Fruit fly (Drosophila melanogaster) whole organism, embryonic: ENCODE results near the gene sun.

ENCODE experiments used
- ATbp ChIP-seq: fragments of 200-800 bp; sonication (Bioruptor generic); optimal IDR thresholded peaks from 2 replicates; lab custom pipeline; 2017; ENCODE audit warnings: missing biosample characterization, mild to moderate bottlenecking, missing genetic modification characterization, missing genetic modification reagents
- Ada2b ChIP-seq: fragments of 200-800 bp; sonication (Bioruptor generic); IDR thresholded peaks from 2 replicates; pipeline ENCODE4 v1.3.6; 2022; ENCODE audit warnings: missing biosample characterization, missing genetic modification characterization
- Aef1 ChIP-seq: fragments of 200-800 bp; sonication (Bioruptor generic); IDR thresholded peaks from 3 replicates; pipeline ENCODE4 v1.3.6; 2022; ENCODE audit warnings: missing biosample characterization, missing genetic modification characterization
- Asciz ChIP-seq: fragments of 200-800 bp; sonication (Bioruptor generic); optimal IDR thresholded peaks from 2 replicates; lab custom pipeline; 2017; ENCODE audit warnings: missing biosample characterization, mild to moderate bottlenecking, missing genetic modification characterization, missing genetic modification reagents
- B-H1 ChIP-seq: fragments of 200-800 bp; sonication (Bioruptor generic); IDR thresholded peaks from 3 replicates; pipeline ENCODE4 v1.3.6; 2022; ENCODE audit warnings: missing biosample characterization, missing genetic modification characterization
- Bteb2 ChIP-seq: fragments of 200-800 bp; sonication (Bioruptor generic); optimal IDR thresholded peaks from 2 replicates; lab custom pipeline; 2016; ENCODE audit warnings: missing biosample characterization, missing genetic modification characterization
- C15 ChIP-seq: fragments of 200-800 bp; sonication (Bioruptor generic); IDR thresholded peaks from 3 replicates; pipeline ENCODE4 v1.3.6; 2022; ENCODE audit warnings: missing biosample characterization, missing genetic modification characterization
- CG11456 ChIP-seq: fragments of 200-800 bp; sonication (Bioruptor generic); IDR thresholded peaks from 3 replicates; pipeline ENCODE4 v1.3.6; 2022; ENCODE audit warnings: missing biosample characterization, missing genetic modification characterization
- CG12942 ChIP-seq: fragments of 200-800 bp; sonication (Bioruptor generic); optimal IDR thresholded peaks from 3 replicates; lab custom pipeline; 2016; ENCODE audit warnings: missing biosample characterization, missing genetic modification characterization
- CG14014 ChIP-seq: fragments of 200-800 bp; sonication (Bioruptor generic); IDR thresholded peaks from 2 replicates; pipeline ENCODE4 v1.3.6; 2022; ENCODE audit warnings: missing biosample characterization, missing genetic modification characterization
- CG1602 ChIP-seq: fragments of 200-800 bp; sonication (Bioruptor generic); optimal IDR thresholded peaks from 3 replicates; lab custom pipeline; 2016; ENCODE audit warnings: missing biosample characterization, missing genetic modification characterization
- CG16779 ChIP-seq: fragments of 200-800 bp; sonication (Bioruptor generic); IDR thresholded peaks from 2 replicates; pipeline ENCODE4 v1.3.6; 2022; ENCODE audit warnings: missing biosample characterization, missing genetic modification characterization
- CG17829 ChIP-seq: fragments of 200-800 bp; optimal IDR thresholded peaks from 2 replicates; lab custom pipeline; 2019; ENCODE audit warnings: missing biosample characterization, mild to moderate bottlenecking, missing genetic modification characterization, moderate library complexity
- CG2875 ChIP-seq: fragments of 200-800 bp; sonication (Bioruptor generic); optimal IDR thresholded peaks from 2 replicates; lab custom pipeline; 2017; ENCODE audit warnings: missing biosample characterization, mild to moderate bottlenecking, missing genetic modification characterization, missing genetic modification reagents
- CG31224 ChIP-seq: fragments of 200-800 bp; sonication (Bioruptor generic); IDR thresholded peaks from 2 replicates; pipeline ENCODE4 v1.3.6; 2022; ENCODE audit warnings: missing biosample characterization, missing genetic modification characterization
- CG3163 ChIP-seq: fragments of 200-800 bp; sonication (Bioruptor generic); optimal IDR thresholded peaks from 3 replicates; lab custom pipeline; 2016; ENCODE audit warnings: missing biosample characterization, missing genetic modification characterization
- CG32532 ChIP-seq: fragments of 200-800 bp; sonication (Bioruptor generic); IDR thresholded peaks from 2 replicates; pipeline ENCODE4 v1.3.6; 2022; ENCODE audit warnings: missing biosample characterization, missing genetic modification characterization
- CG3847 ChIP-seq: fragments of 200-800 bp; sonication (Bioruptor generic); IDR thresholded peaks from 2 replicates; pipeline ENCODE4 v1.3.6; 2022; ENCODE audit warnings: missing biosample characterization, missing genetic modification characterization
- CG4424 ChIP-seq: fragments of 200-800 bp; sonication (Bioruptor generic); optimal IDR thresholded peaks from 3 replicates; lab custom pipeline; 2016; ENCODE audit warnings: missing biosample characterization, missing genetic modification characterization
- CG7556 ChIP-seq: fragments of 200-800 bp; sonication (Bioruptor generic); optimal IDR thresholded peaks from 2 replicates; lab custom pipeline; 2017; ENCODE audit warnings: missing biosample characterization, mild to moderate bottlenecking, missing genetic modification characterization
- CG7963 ChIP-seq: fragments of 200-800 bp; sonication (Bioruptor generic); IDR thresholded peaks from 3 replicates; pipeline ENCODE4 v1.3.6; 2022; ENCODE audit warnings: missing biosample characterization, missing genetic modification characterization; ENCODE audit not compliant: partially characterized antibody
- CG8924 ChIP-seq: fragments of 200-800 bp; optimal IDR thresholded peaks from 3 replicates; lab custom pipeline; 2019; ENCODE audit warnings: missing biosample characterization, mild to moderate bottlenecking, missing genetic modification characterization, moderate library complexity
- CrebB ChIP-seq: fragments of 200-800 bp; sonication (Bioruptor generic); optimal IDR thresholded peaks from 3 replicates; lab custom pipeline; 2018; ENCODE audit warnings: missing biosample characterization, mild to moderate bottlenecking, missing genetic modification characterization
- ERR ChIP-seq: fragments of 200-800 bp; sonication (Bioruptor generic); optimal IDR thresholded peaks from 2 replicates; lab custom pipeline; 2016; ENCODE audit warnings: missing biosample characterization, missing genetic modification characterization
- Ets65A ChIP-seq: fragments of 200-800 bp; sonication (Bioruptor generic); peaks from one replicate; lab custom pipeline; 2016; ENCODE audit warnings: missing biosample characterization, missing genetic modification characterization
- Hand ChIP-seq: fragments of 200-800 bp; sonication (Bioruptor generic); optimal IDR thresholded peaks from 2 replicates; lab custom pipeline; 2017; ENCODE audit warnings: mild to moderate bottlenecking, missing biosample characterization, missing genetic modification reagents, missing genetic modification characterization
- MBD-R2 ChIP-seq: fragments of 200-800 bp; sonication (Bioruptor generic); IDR thresholded peaks from 2 replicates; pipeline ENCODE4 v1.3.6; 2022; ENCODE audit warnings: missing biosample characterization, missing genetic modification characterization
- Mrtf ChIP-seq: fragments of 200-800 bp; sonication (Bioruptor generic); IDR thresholded peaks from 3 replicates; pipeline ENCODE4 v1.3.6; 2022; ENCODE audit warnings: missing biosample characterization, missing genetic modification characterization
- NC2β ChIP-seq: fragments of 200-800 bp; sonication (Bioruptor generic); optimal IDR thresholded peaks from 2 replicates; lab custom pipeline; 2016; ENCODE audit warnings: missing biosample characterization, missing genetic modification characterization
- NK7.1 ChIP-seq: fragments of 200-800 bp; sonication (Bioruptor generic); optimal IDR thresholded peaks from 3 replicates; lab custom pipeline; 2016; ENCODE audit warnings: missing biosample characterization, missing genetic modification characterization
- Tbp ChIP-seq: fragments of >200 bp; optimal IDR thresholded peaks from 2 replicates; lab custom pipeline; 2018; ENCODE audit warnings: missing biosample characterization, missing genetic modification characterization
- ap ChIP-seq: fragments of 200-800 bp; sonication (Bioruptor generic); IDR thresholded peaks from 2 replicates; pipeline ENCODE4 v1.3.6; 2022; ENCODE audit warnings: missing biosample characterization, missing genetic modification characterization
- bowl ChIP-seq: fragments of 200-800 bp; sonication (Bioruptor generic); IDR thresholded peaks from 2 replicates; pipeline ENCODE4 v1.3.6; 2022; ENCODE audit warnings: missing biosample characterization, missing genetic modification characterization
- bsh ChIP-seq, 2 experiments: fragments of 200-800 bp; sonication (Bioruptor generic); optimal IDR thresholded peaks; 2 replicates each; lab custom pipeline; 2017 to 2018; ENCODE audit warnings: mild to moderate bottlenecking in 2 of 2, missing biosample characterization in 2 of 2, missing genetic modification characterization in 2 of 2, moderate library complexity in 1 of 2
- crp ChIP-seq, 2 experiments: fragments of 200-800 bp; sonication (Bioruptor generic); optimal IDR thresholded peaks; 2 replicates in 1 of 2; 3 replicates in 1 of 2; lab custom pipeline; 2017; ENCODE audit warnings: missing biosample characterization in 2 of 2, missing genetic modification characterization in 2 of 2, mild to moderate bottlenecking in 1 of 2, moderate library complexity in 1 of 2
- da ChIP-seq: fragments of 200-800 bp; sonication (Bioruptor generic); optimal IDR thresholded peaks from 2 replicates; lab custom pipeline; 2016; ENCODE audit warnings: missing biosample characterization, missing genetic modification characterization
- dm ChIP-seq: fragments of 200-800 bp; sonication (Bioruptor generic); optimal IDR thresholded peaks from 3 replicates; lab custom pipeline; 2016; ENCODE audit warnings: missing biosample characterization, missing genetic modification characterization
- dmrt11E ChIP-seq: fragments of 200-800 bp; sonication (Bioruptor generic); optimal IDR thresholded peaks from 3 replicates; lab custom pipeline; 2018; ENCODE audit warnings: missing biosample characterization, mild to moderate bottlenecking, missing genetic modification characterization, moderate library complexity
- en ChIP-seq: fragments of 200-800 bp; sonication (Bioruptor generic); optimal IDR thresholded peaks from 2 replicates; lab custom pipeline; 2016; ENCODE audit warnings: missing biosample characterization, missing genetic modification characterization
- mld ChIP-seq: fragments of 200-800 bp; sonication (Bioruptor generic); IDR thresholded peaks from 3 replicates; pipeline ENCODE4 v1.3.6; 2022; ENCODE audit warnings: missing biosample characterization, missing genetic modification characterization; ENCODE audit not compliant: partially characterized antibody
- oc ChIP-seq: fragments of 200-800 bp; sonication (Bioruptor generic); optimal IDR thresholded peaks from 2 replicates; lab custom pipeline; 2018; ENCODE audit warnings: missing biosample characterization, mild to moderate bottlenecking, missing genetic modification characterization, moderate library complexity
- peb ChIP-seq: fragments of 200-800 bp; sonication (Bioruptor generic); IDR thresholded peaks from 2 replicates; pipeline ENCODE4 v1.3.6; 2022; ENCODE audit warnings: missing biosample characterization, missing genetic modification characterization
- repo ChIP-seq: fragments of 200-800 bp; sonication (Bioruptor generic); optimal IDR thresholded peaks from 2 replicates; lab custom pipeline; 2016; ENCODE audit warnings: missing biosample characterization, missing genetic modification characterization
- sens ChIP-seq: fragments of 200-800 bp; sonication (Bioruptor generic); peaks from one replicate; lab custom pipeline; 2016; ENCODE audit warnings: missing biosample characterization, missing genetic modification characterization
- sima ChIP-seq: fragments of 200-800 bp; sonication (Bioruptor generic); optimal IDR thresholded peaks from 2 replicates; lab custom pipeline; 2016; ENCODE audit warnings: missing biosample characterization, missing genetic modification characterization
- so ChIP-seq: fragments of 200-800 bp; sonication (Bioruptor generic); IDR thresholded peaks from 3 replicates; pipeline ENCODE4 v1.3.6; 2022; ENCODE audit warnings: missing biosample characterization, missing genetic modification characterization
- sqz ChIP-seq: fragments of 200-800 bp; sonication (Bioruptor generic); optimal IDR thresholded peaks from 3 replicates; lab custom pipeline; 2018; ENCODE audit warnings: missing biosample characterization, mild to moderate bottlenecking, missing genetic modification characterization
- sug ChIP-seq: fragments of 200-800 bp; optimal IDR thresholded peaks from 2 replicates; lab custom pipeline; 2019; ENCODE audit warnings: missing biosample characterization, mild to moderate bottlenecking, missing genetic modification characterization, moderate library complexity
- toy ChIP-seq: fragments of 200-800 bp; sonication (Bioruptor generic); IDR thresholded peaks from 2 replicates; pipeline ENCODE4 v1.3.6; 2022; ENCODE audit warnings: missing biosample characterization, missing genetic modification characterization
- trem ChIP-seq: fragments of 200-800 bp; optimal IDR thresholded peaks from 3 replicates; lab custom pipeline; 2019; ENCODE audit warnings: missing biosample characterization, mild to moderate bottlenecking, missing genetic modification characterization, moderate library complexity
- wek ChIP-seq: fragments of 200-800 bp; sonication (Bioruptor generic); optimal IDR thresholded peaks from 3 replicates; lab custom pipeline; 2018; ENCODE audit warnings: missing biosample characterization, mild to moderate bottlenecking, missing genetic modification characterization, moderate library complexity
- z ChIP-seq: fragments of 200-800 bp; sonication (Bioruptor generic); IDR thresholded peaks from 3 replicates; pipeline ENCODE4 v1.3.6; 2022; ENCODE audit warnings: missing biosample characterization, missing genetic modification characterization

The sun gene

dm6 chrX:15844139-15844538 lies 4.9 kb downstream of the sun start, which contains the start of the genes ArgRS and CG8578 (continued):
- TF ChIP-seq CG14014 (no peak; the same call in 1 of the 2 replicates), sima (peak; percentile 29), sqz (no peak), CG7963 (GFP tag; lab: Robert Waterston, UW) (0 out of 3 replicates have a peak, but pooled peaks have one; percentile 47), C15 (GFP tag; lab: Robert Waterston, UW) (no peak), NK7.1 (GFP tag; lab: Kevin White, UChicago) (peak; percentile 48), B-H1 (GFP tag; lab: Robert Waterston, UW) (0 out of 3 replicates have a peak, but pooled peaks have one; percentile 49), crp (GFP tag; optimal IDR thresholded peaks at IDR 0.05; lab: Kevin White, UChicago) (peak in 1 of 2 experiments; percentile 71), Tbp (GFP tag; lab: Kevin White, UChicago) (no peak), bowl (GFP tag; lab: Robert Waterston, UW) (no peak), peb (GFP tag; lab: Robert Waterston, UW) (peak; percentile 41; the same call in 1 of the 2 replicates), Mrtf (no peak), repo (GFP tag; lab: Kevin White, UChicago) (no peak), ATbp (GFP tag; lab: Kevin White, UChicago) (no peak), ERR (GFP tag; lab: Kevin White, UChicago) (peak; percentile 80), z (GFP tag; lab: Robert Waterston, UW) (no peak), Ets65A (peak; percentile 98), Asciz (GFP tag; lab: Kevin White, UChicago) (no peak), sug (tag; lab: Kevin White, UChicago) (peak; percentile 73), CG11456 (GFP tag; lab: Robert Waterston, UW) (no peak), CG16779 (GFP tag; lab: Robert Waterston, UW) (no peak), en (GFP tag; lab: Kevin White, UChicago) (peak; percentile 63), ap (GFP tag; lab: Robert Waterston, UW) (no peak), wek (GFP tag; lab: Kevin White, UChicago) (no peak), CG32532 (no peak; the same call in 1 of the 2 replicates), sens (GFP tag; lab: Kevin White, UChicago) (peak; percentile 96), CG4424 (GFP tag; lab: Kevin White, UChicago) (no peak), bsh (GFP tag; optimal IDR thresholded peaks at IDR 0.05; lab: Kevin White, UChicago) (peak in 1 of 2 experiments; percentile 6), trem (peak; percentile 40), CG17829 (tag; lab: Kevin White, UChicago) (peak; percentile 74), dmrt11E (tag; lab: Kevin White, UChicago) (peak; percentile 12), so (GFP tag; lab: Robert Waterston, UW) (no peak), Bteb2 (GFP tag; lab: Kevin White, UChicago) (peak; percentile 16), CG2875 (GFP tag; lab: Kevin White, UChicago) (no peak), CG3163 (GFP tag; lab: Kevin White, UChicago) (peak; percentile 40), CG8924 (tag; lab: Kevin White, UChicago) (peak; percentile 60), Hand (GFP tag; lab: Kevin White, UChicago) (no peak), CG1602 (GFP tag; lab: Kevin White, UChicago) (no peak), CrebB (no peak), CG7556 (no peak), Ada2b (no peak), da (no peak), CG12942 (GFP tag; lab: Kevin White, UChicago) (peak; percentile 29), CG3847 (GFP tag; lab: Robert Waterston, UW) (no peak), MBD-R2 (GFP tag; lab: Robert Waterston, UW) (peak; percentile 75), oc (tag; lab: Kevin White, UChicago) (no peak), Aef1 (peak; percentile 63; the same call in 2 of the 3 replicates), dm (GFP tag; lab: Kevin White, UChicago) (peak; percentile 83), NC2β (GFP tag; lab: Kevin White, UChicago) (peak; percentile 30), CG31224 (GFP tag; lab: Robert Waterston, UW) (no peak), mld (GFP tag; lab: Robert Waterston, UW) (peak; percentile 55; the same call in 1 of the 3 replicates), toy (no peak)
